Fruit fly (Drosophila melanogaster) whole organism, adult: ENCODE data around the gene woc.

Experiments used
- CG12768 ChIP-seq: fragments of 200-800 bp; sonication (Bioruptor generic); optimal IDR thresholded peaks from 2 replicates; lab custom pipeline; 2017; ENCODE audit warnings: missing biosample characterization, missing genetic modification characterization, mild to moderate bottlenecking, moderate library complexity, missing genetic modification reagents
- cnc ChIP-seq, 2 experiments: fragments of >200 bp; optimal IDR thresholded peaks; 2 replicates each; lab custom pipeline; 2017

dm6 chr3R:27293065-27293464, 29.2 kb upstream of the woc start:
- TF ChIP-seq cnc (optimal IDR thresholded peaks at IDR 0.05; lab: Kevin White, UChicago): no peak
- TF ChIP-seq CG12768: no peak
